Fruit fly (Drosophila melanogaster): Measurements from ENCODE around the gene CG3631.

The CG3631 gene

dm6 chr3R:14886011-14886534 is 6.8 kb downstream of the CG3631 start, which contains the start of the genes Rrp6, CG33331 and CG33332 (continued):
- TF ChIP-seq HHEX (GFP tag; optimal IDR thresholded peaks at IDR 0.05) (peak; percentile 52), ato (GFP tag; IDR thresholded peaks at IDR 0.05; ENCODE audit: partially characterized antibody) (peak; percentile 8; the same call in 1 of the 2 replicates), CG4854 (GFP tag; optimal IDR thresholded peaks at IDR 0.05) (peak; percentile 31), CG6683 (GFP tag; optimal IDR thresholded peaks at IDR 0.05) (peak; percentile 46), NC2β (GFP tag; optimal IDR thresholded peaks at IDR 0.05) (peak; percentile 57), sens (GFP tag) (peak; percentile 64), ci (GFP tag; IDR thresholded peaks at IDR 0.05) (peak; percentile 66; the same call in 1 of the 3 replicates), Atf3 (GFP tag; optimal IDR thresholded peaks at IDR 0.05) (peak; percentile 14), CG11723 (GFP tag; optimal IDR thresholded peaks at IDR 0.05) (peak; percentile 55), cad (GFP tag; optimal IDR thresholded peaks at IDR 0.05) (no peak), CG1792 (GFP tag; optimal IDR thresholded peaks at IDR 0.05) (peak; percentile 41), CG31441 (GFP tag; IDR thresholded peaks at IDR 0.05) (no peak), wor (GFP tag; IDR thresholded peaks at IDR 0.05) (0 out of 2 replicates have a peak, but pooled peaks have one; percentile 22), cato (GFP tag; optimal IDR thresholded peaks at IDR 0.05; ENCODE audit: borderline replicate concordance) (peak; percentile 54), emc (GFP tag; optimal IDR thresholded peaks at IDR 0.05) (no peak), bab2 (GFP tag; optimal IDR thresholded peaks at IDR 0.05) (peak; percentile 53), dpn (GFP tag; optimal IDR thresholded peaks at IDR 0.05) (peak; percentile 67 to 80), CG3407 (GFP tag; optimal IDR thresholded peaks at IDR 0.05) (no peak), sima (GFP tag; optimal IDR thresholded peaks at IDR 0.05) (no peak), eve (GFP tag; optimal IDR thresholded peaks at IDR 0.05) (no peak), CG14965 (GFP tag; optimal IDR thresholded peaks at IDR 0.05; ENCODE audit: borderline replicate concordance) (no peak), tap (tag; optimal IDR thresholded peaks at IDR 0.05) (no peak), Blimp-1 (GFP tag; optimal IDR thresholded peaks at IDR 0.05) (no peak), CG10979 (tag; optimal IDR thresholded peaks at IDR 0.05) (peak; percentile 47), lmd (GFP tag; IDR thresholded peaks at IDR 0.05) (peak; percentile 56; the same call in 1 of the 2 replicates), ken (GFP tag; IDR thresholded peaks at IDR 0.05) (peak; percentile 55; the same call in 1 of the 3 replicates), toy (GFP tag; IDR thresholded peaks at IDR 0.05) (no peak), CG4282 (GFP tag; optimal IDR thresholded peaks at IDR 0.05) (peak; percentile 41), CG18619 (GFP tag; optimal IDR thresholded peaks at IDR 0.05) (peak; percentile 74), CG9797 (GFP tag; optimal IDR thresholded peaks at IDR 0.05) (peak; percentile 3), exex (tag; optimal IDR thresholded peaks at IDR 0.05) (no peak), CG42726 (GFP tag; IDR thresholded peaks at IDR 0.05; ENCODE audit: partially characterized antibody) (no peak), CoRest (tag; optimal IDR thresholded peaks at IDR 0.05) (peak; percentile 85), Usf (GFP tag; optimal IDR thresholded peaks at IDR 0.05) (peak; percentile 12), ap (GFP tag; IDR thresholded peaks at IDR 0.05) (no peak), rib (GFP tag; IDR thresholded peaks at IDR 0.05) (peak; percentile 10; the same call in 1 of the 2 replicates), sna (GFP tag; IDR thresholded peaks at IDR 0.05; ENCODE audit: partially characterized antibody) (0 out of 2 replicates have a peak, but pooled peaks have one; percentile 39), Atf6 (GFP tag; IDR thresholded peaks at IDR 0.05) (peak; percentile 76), CG17802 (tag; optimal IDR thresholded peaks at IDR 0.05) (no peak), Hey (tag; optimal IDR thresholded peaks at IDR 0.05) (no peak), grn (GFP tag; optimal IDR thresholded peaks at IDR 0.05) (no peak), MTF-1 (GFP tag; optimal IDR thresholded peaks at IDR 0.05; ENCODE audit: borderline replicate concordance) (no peak), CG12391 (tag; optimal IDR thresholded peaks at IDR 0.05) (peak; percentile 83), slou (GFP tag; optimal IDR thresholded peaks at IDR 0.05) (peak; percentile 60), MBD-R2 (GFP tag; IDR thresholded peaks at IDR 0.05) (peak; percentile 64), CG1832 (GFP tag; optimal IDR thresholded peaks at IDR 0.05) (no peak), gcm2 (GFP tag; optimal IDR thresholded peaks at IDR 0.05) (no peak), Camta (GFP tag; optimal IDR thresholded peaks at IDR 0.05) (peak; percentile 38), B-H2 (GFP tag; optimal IDR thresholded peaks at IDR 0.05) (peak; percentile 88), Bteb2 (GFP tag; optimal IDR thresholded peaks at IDR 0.05) (peak; percentile 54)
